ENCODE assay signal across 5 fruit fly cellular contexts in the genomic region with DNA sequence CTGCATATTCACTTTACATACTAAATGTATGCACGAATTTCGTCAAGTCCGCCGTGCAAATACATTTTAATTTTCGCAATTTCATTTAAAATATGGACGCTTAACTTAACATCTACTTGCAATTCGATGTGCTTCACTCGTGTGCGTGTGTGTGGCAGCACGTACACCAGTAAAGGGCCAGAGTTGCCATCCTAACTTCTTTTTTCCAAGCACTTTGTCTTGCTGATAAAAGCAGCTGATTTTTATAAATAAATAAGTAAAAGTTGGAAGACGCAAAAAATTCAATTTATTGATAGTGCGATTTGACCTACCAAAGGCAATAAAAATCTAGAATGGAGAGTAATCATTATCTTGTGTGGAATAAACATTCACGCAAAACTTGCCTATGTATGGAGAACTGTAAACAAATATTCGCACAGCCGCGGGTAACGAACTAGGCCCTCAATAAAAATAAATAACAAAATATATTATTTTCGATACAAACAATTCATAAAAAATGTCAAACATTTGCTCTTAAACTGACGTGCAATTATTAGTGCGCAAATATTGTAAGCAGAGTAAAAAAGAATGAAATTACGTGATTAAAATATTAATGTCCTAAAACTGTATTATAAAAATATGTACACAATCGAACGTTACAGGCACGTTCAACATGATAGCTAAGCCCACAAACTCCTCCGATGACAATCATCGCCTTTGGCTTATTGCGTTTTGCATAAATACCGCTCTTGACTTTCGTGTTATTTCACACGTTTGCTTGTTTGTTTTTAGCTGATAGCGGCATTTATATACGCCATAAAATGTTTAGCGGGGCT.
TF ChIP-seq lines count a peak whose summit lies in the region.

No protein-coding gene starts in this region.

TF ChIP-seq in whole organism, adult, 20 proteins besides CTCF, POLR2A, EP300 and RAD21 (continued from another document):
- TF ChIP-seq CG14711 (tag; optimal IDR thresholded peaks at IDR 0.05; lab: Kevin White, UChicago) = peak; percentile 93
- peak; percentile 76 for TF ChIP-seq Clk (GFP tag; optimal IDR thresholded peaks at IDR 0.05; lab: Kevin White, UChicago)
- peak; percentile 83 for TF ChIP-seq CG11617 (GFP tag; optimal IDR thresholded peaks at IDR 0.05; lab: Kevin White, UChicago)
- TF ChIP-seq Hr96 (GFP tag; optimal IDR thresholded peaks at IDR 0.05; lab: Kevin White, UChicago) = no peak
- TF ChIP-seq cnc (optimal IDR thresholded peaks at IDR 0.05; lab: Kevin White, UChicago) = no peak

TF ChIP-seq in whole organism, embryonic, 481 proteins besides CTCF, POLR2A, EP300 and RAD21 (continued from another document and continues in another):
- TF ChIP-seq pho (GFP tag; optimal IDR thresholded peaks at IDR 0.05; lab: Kevin White, UChicago) (no peak), sima (GFP tag; optimal IDR thresholded peaks at IDR 0.05; lab: Kevin White, UChicago) (no peak), bab2 (GFP tag; optimal IDR thresholded peaks at IDR 0.05; lab: Kevin White, UChicago) (no peak), CG16779 (GFP tag; IDR thresholded peaks at IDR 0.05; lab: Robert Waterston, UW) (no peak), Oli (tag; optimal IDR thresholded peaks at IDR 0.05; lab: Kevin White, UChicago) (peak; percentile 83), zen2 (GFP tag; IDR thresholded peaks at IDR 0.05; lab: Robert Waterston, UW; ENCODE audit: partially characterized antibody) (no peak), crol (GFP tag; IDR thresholded peaks at IDR 0.05; lab: Robert Waterston, UW) (no peak), CG13624 (GFP tag; optimal IDR thresholded peaks at IDR 0.05; lab: Kevin White, UChicago) (peak; percentile 38), maf-S (GFP tag; optimal IDR thresholded peaks at IDR 0.05; lab: Kevin White, UChicago) (no peak), Deaf1 (tag; optimal IDR thresholded peaks at IDR 0.05; lab: Kevin White, UChicago) (peak; percentile 40), sisA (GFP tag; IDR thresholded peaks at IDR 0.05; lab: Robert Waterston, UW) (peak; percentile 48), CG4617 (GFP tag; optimal IDR thresholded peaks at IDR 0.05; lab: Kevin White, UChicago; ENCODE audit: borderline replicate concordance) (no peak), amos (GFP tag; IDR thresholded peaks at IDR 0.05; lab: Robert Waterston, UW; ENCODE audit: partially characterized antibody) (peak; percentile 13; the same call in 1 of the 2 replicates), Dek (tag; optimal IDR thresholded peaks at IDR 0.05; lab: Kevin White, UChicago) (peak; percentile 82), CG9437 (GFP tag; optimal IDR thresholded peaks at IDR 0.05; lab: Kevin White, UChicago) (peak; percentile 72), trem (tag; optimal IDR thresholded peaks at IDR 0.05; lab: Kevin White, UChicago) (peak; percentile 14), tap (tag; optimal IDR thresholded peaks at IDR 0.05; lab: Kevin White, UChicago) (peak; percentile 27), fd64A (GFP tag; optimal IDR thresholded peaks at IDR 0.05; lab: Kevin White, UChicago) (no peak), Ets97D (GFP tag; optimal IDR thresholded peaks at IDR 0.05; lab: Kevin White, UChicago) (no peak), Drgx (GFP tag; IDR thresholded peaks at IDR 0.05; lab: Robert Waterston, UW) (peak; percentile 70), Scr (GFP tag; IDR thresholded peaks at IDR 0.05; lab: Robert Waterston, UW; ENCODE audit: partially characterized antibody) (peak; percentile 17; the same call in 1 of the 2 replicates), CG18011 (GFP tag; optimal IDR thresholded peaks at IDR 0.05; lab: Kevin White, UChicago) (peak; percentile 51), CG6813 (GFP tag; optimal IDR thresholded peaks at IDR 0.05; lab: Kevin White, UChicago) (peak; percentile 74), CG3995 (GFP tag; optimal IDR thresholded peaks at IDR 0.05; lab: Kevin White, UChicago) (peak; percentile 50), CG10321 (GFP tag; IDR thresholded peaks at IDR 0.05; lab: Robert Waterston, UW) (no peak), prd (optimal IDR thresholded peaks at IDR 0.05; lab: Kevin White, UChicago) (no peak), prd (GFP tag; IDR thresholded peaks at IDR 0.05; lab: Robert Waterston, UW) (peak; percentile 63), vnd (GFP tag; IDR thresholded peaks at IDR 0.05; lab: Robert Waterston, UW; ENCODE audit: partially characterized antibody) (no peak)

TF ChIP-seq in whole organism, prepupa, 60 proteins besides CTCF, POLR2A, EP300 and RAD21 (continued from another document and continues in another):
- TF ChIP-seq CG10631 (GFP tag; optimal IDR thresholded peaks at IDR 0.05; lab: Kevin White, UChicago) = peak; percentile 49
- TF ChIP-seq CG8632 (GFP tag; optimal IDR thresholded peaks at IDR 0.05; lab: Kevin White, UChicago) = peak; percentile 72
- TF ChIP-seq CG1621 (tag; optimal IDR thresholded peaks at IDR 0.05; lab: Kevin White, UChicago) = peak; percentile 29
- TF ChIP-seq Blimp-1 (GFP tag; optimal IDR thresholded peaks at IDR 0.05; lab: Kevin White, UChicago) = no peak
- TF ChIP-seq Lpt (GFP tag; optimal IDR thresholded peaks at IDR 0.05; lab: Kevin White, UChicago) = peak; percentile 55
- peak; percentile 67 for TF ChIP-seq CG6163 (GFP tag; IDR thresholded peaks at IDR 0.05; lab: Robert Waterston, UW)
- peak; percentile 58 for TF ChIP-seq fd59A (GFP tag; optimal IDR thresholded peaks at IDR 0.05; lab: Kevin White, UChicago)
- TF ChIP-seq acj6 (GFP tag; optimal IDR thresholded peaks at IDR 0.05; lab: Kevin White, UChicago) = peak; percentile 66
- TF ChIP-seq Eip78C (GFP tag; lab: Kevin White, UChicago) = peak; percentile 93
- peak; percentile 44 for TF ChIP-seq lz (GFP tag; optimal IDR thresholded peaks at IDR 0.05; lab: Kevin White, UChicago)
- peak; percentile 25 for TF ChIP-seq dac (GFP tag; optimal IDR thresholded peaks at IDR 0.05; lab: Kevin White, UChicago)
- peak; percentile 43 for TF ChIP-seq Eip93F (GFP tag; optimal IDR thresholded peaks at IDR 0.05; lab: Kevin White, UChicago)
- peak; percentile 46 for TF ChIP-seq Smox (GFP tag; optimal IDR thresholded peaks at IDR 0.05; lab: Kevin White, UChicago)
- TF ChIP-seq Ets21C (GFP tag; optimal IDR thresholded peaks at IDR 0.05; lab: Kevin White, UChicago) = no peak
- TF ChIP-seq CG7368 (GFP tag; optimal IDR thresholded peaks at IDR 0.05; lab: Kevin White, UChicago) = no peak
- peak; percentile 85 for TF ChIP-seq fkh (GFP tag; optimal IDR thresholded peaks at IDR 0.05; lab: Kevin White, UChicago)
- TF ChIP-seq achi (GFP tag; optimal IDR thresholded peaks at IDR 0.05; lab: Kevin White, UChicago) = peak; percentile 61
- TF ChIP-seq CG11762 (GFP tag; optimal IDR thresholded peaks at IDR 0.05; lab: Kevin White, UChicago; ENCODE audit: insufficient read depth) = peak; percentile 44
- TF ChIP-seq Gug (GFP tag; IDR thresholded peaks at IDR 0.05; lab: Robert Waterston, UW) = peak; percentile 62
- TF ChIP-seq Ets96B (tag; optimal IDR thresholded peaks at IDR 0.05; lab: Kevin White, UChicago) = peak; percentile 63
- TF ChIP-seq CG4318 (GFP tag; optimal IDR thresholded peaks at IDR 0.05; lab: Kevin White, UChicago) = peak; percentile 68
- peak; percentile 65 for TF ChIP-seq topi (GFP tag; optimal IDR thresholded peaks at IDR 0.05; lab: Kevin White, UChicago)
- no peak for TF ChIP-seq CG3919 (GFP tag; optimal IDR thresholded peaks at IDR 0.05; lab: Kevin White, UChicago)
- TF ChIP-seq Hr39 (GFP tag; optimal IDR thresholded peaks at IDR 0.05; lab: Kevin White, UChicago) = peak; percentile 50
- peak; percentile 75 for TF ChIP-seq pdm3 (GFP tag; optimal IDR thresholded peaks at IDR 0.05; lab: Kevin White, UChicago)
- no peak for TF ChIP-seq CG16779 (tag; optimal IDR thresholded peaks at IDR 0.05; lab: Kevin White, UChicago)
- peak; percentile 71 for TF ChIP-seq CG8119 (GFP tag; IDR thresholded peaks at IDR 0.05; lab: Robert Waterston, UW)
- TF ChIP-seq svp (GFP tag; lab: Kevin White, UChicago) = peak; percentile 51
- TF ChIP-seq OdsH (GFP tag; optimal IDR thresholded peaks at IDR 0.05; lab: Kevin White, UChicago) = peak; percentile 63
- 0 out of 2 replicates have a peak, but pooled peaks have one; percentile 17 for TF ChIP-seq CG11294 (GFP tag; IDR thresholded peaks at IDR 0.05; lab: Robert Waterston, UW)

TF ChIP-seq in whole organism, pupa, 21 proteins besides CTCF, POLR2A, EP300 and RAD21 (continued from another document):
- TF ChIP-seq EcR (GFP tag; optimal IDR thresholded peaks at IDR 0.05; lab: Kevin White, UChicago) = peak; percentile 84
- peak; percentile 59; the same call in 1 of the 3 replicates for TF ChIP-seq fd96Ca (GFP tag; IDR thresholded peaks at IDR 0.05; lab: Robert Waterston, UW)
- peak; percentile 63 for TF ChIP-seq CG17806 (tag; optimal IDR thresholded peaks at IDR 0.05; lab: Kevin White, UChicago)

TF ChIP-seq in whole organism, wandering third instar larva, 38 proteins besides CTCF, POLR2A, EP300 and RAD21 (continued from another document):
- peak; percentile 24 for TF ChIP-seq Hnf4 (GFP tag; optimal IDR thresholded peaks at IDR 0.05; lab: Kevin White, UChicago)
- TF ChIP-seq Mio (GFP tag; optimal IDR thresholded peaks at IDR 0.05; lab: Kevin White, UChicago) = no peak
- peak; percentile 47 for TF ChIP-seq sv (GFP tag; optimal IDR thresholded peaks at IDR 0.05; lab: Kevin White, UChicago)
- TF ChIP-seq GATAd (GFP tag; optimal IDR thresholded peaks at IDR 0.05; lab: Kevin White, UChicago) = no peak
- peak in 1 of 2 experiments; percentile 65 for TF ChIP-seq foxo (GFP tag; optimal IDR thresholded peaks at IDR 0.05; lab: Kevin White, UChicago)
- peak; percentile 67 for TF ChIP-seq rgr (GFP tag; optimal IDR thresholded peaks at IDR 0.05; lab: Kevin White, UChicago)
- peak; percentile 61 for TF ChIP-seq Sp1 (GFP tag; optimal IDR thresholded peaks at IDR 0.05; lab: Kevin White, UChicago)
- TF ChIP-seq sage (GFP tag; optimal IDR thresholded peaks at IDR 0.05; lab: Kevin White, UChicago) = peak; percentile 43
- no peak for TF ChIP-seq tai (GFP tag; optimal IDR thresholded peaks at IDR 0.05; lab: Kevin White, UChicago)
- no peak for TF ChIP-seq dsf (GFP tag; optimal IDR thresholded peaks at IDR 0.05; lab: Kevin White, UChicago; ENCODE audit: borderline replicate concordance)
- TF ChIP-seq lola (GFP tag; optimal IDR thresholded peaks at IDR 0.05; lab: Kevin White, UChicago) = no peak
- no peak for TF ChIP-seq Abd-B (GFP tag; optimal IDR thresholded peaks at IDR 0.05; lab: Kevin White, UChicago)
- no peak for TF ChIP-seq Jra (GFP tag; optimal IDR thresholded peaks at IDR 0.05; lab: Kevin White, UChicago)
- TF ChIP-seq jim (GFP tag; optimal IDR thresholded peaks at IDR 0.05; lab: Kevin White, UChicago) = no peak
- no peak for TF ChIP-seq Dfd (GFP tag; optimal IDR thresholded peaks at IDR 0.05; lab: Kevin White, UChicago)
